Worm (Caenorhabditis elegans) whole organism, young adult: Measurements from ENCODE around the gene sptl-3.

Experiments used
- B0336.3 ChIP-seq: fragments of 200-800 bp; sonication (Bioruptor generic); IDR thresholded peaks from 2 replicates; pipeline ENCODE4 v1.3.6; 2022; ENCODE audit warnings: missing genetic modification characterization, missing compliant biosample characterization
- F22D6.2 ChIP-seq: sonication (generic microtip); optimal IDR thresholded peaks from 2 replicates; lab custom pipeline; 2016; ENCODE audit warnings: mild to moderate bottlenecking, missing genetic modification characterization, missing compliant biosample characterization
- F49E8.2 ChIP-seq: sonication (generic microtip); optimal IDR thresholded peaks from 3 replicates; lab custom pipeline; 2017; ENCODE audit warnings: missing genetic modification characterization, mild to moderate bottlenecking, missing compliant biosample characterization, antibody characterized with exemption, moderate library complexity; ENCODE audit not compliant: insufficient read depth
- F55B11.4 ChIP-seq: sonication (generic microtip); optimal IDR thresholded peaks from 2 replicates; lab custom pipeline; 2016; ENCODE audit warnings: missing compliant biosample characterization, missing genetic modification characterization, borderline replicate concordance; ENCODE audit not compliant: insufficient read depth
- K11D2.4 ChIP-seq: fragments of 200-800 bp; sonication (Bioruptor generic); IDR thresholded peaks from 2 replicates; pipeline ENCODE4 v1.3.6; 2022; ENCODE audit warnings: missing genetic modification reagents, missing genetic modification characterization, missing compliant biosample characterization
- K12H6.12 ChIP-seq: fragments of 200-800 bp; sonication (Bioruptor generic); optimal IDR thresholded peaks from 2 replicates; lab custom pipeline; 2018; ENCODE audit warnings: mild to moderate bottlenecking, missing genetic modification characterization, missing compliant biosample characterization
- Y56A3A.18 ChIP-seq: fragments of 200-800 bp; sonication (Bioruptor generic); IDR thresholded peaks from 2 replicates; pipeline ENCODE4 v1.3.6; 2022; ENCODE audit warnings: missing genetic modification reagents, missing genetic modification characterization, missing compliant biosample characterization
- Y67H2A.10 ChIP-seq: fragments of 200-800 bp; sonication (Bioruptor generic); conservative IDR thresholded peaks from 2 replicates; pipeline ENCODE4 v1.3.6; 2022; ENCODE audit warnings: missing genetic modification reagents, missing genetic modification characterization, missing compliant biosample characterization
- Y95B8A.8 ChIP-seq: fragments of 200-800 bp; sonication (Bioruptor generic); IDR thresholded peaks from 2 replicates; pipeline ENCODE4 v1.3.6; 2022; ENCODE audit warnings: missing genetic modification reagents, missing genetic modification characterization, missing compliant biosample characterization
- akir-1 ChIP-seq: fragments of 200-800 bp; sonication (Bioruptor generic); optimal IDR thresholded peaks from 2 replicates; lab custom pipeline; 2018; ENCODE audit warnings: mild to moderate bottlenecking, missing genetic modification characterization, moderate library complexity, missing compliant biosample characterization
- ama-1 ChIP-seq, 3 experiments: fragments of 150-350 bp in 1 of 3; sonication (generic microtip) in 2 of 3; optimal IDR thresholded peaks; 2 replicates each; lab custom pipeline; 2014 to 2018; ENCODE audit warnings: missing biosample characterization in 2 of 3, missing genetic modification characterization in 2 of 3, missing genetic modification reagents in 2 of 3
- aptf-2 ChIP-seq: fragments of 200-800 bp; sonication (Bioruptor generic); conservative IDR thresholded peaks from 2 replicates; pipeline ENCODE4 v1.3.6; 2022; ENCODE audit warnings: missing genetic modification reagents, missing genetic modification characterization, missing compliant biosample characterization
- aptf-3 ChIP-seq: fragments of 200-800 bp; sonication (Bioruptor generic); IDR thresholded peaks from 2 replicates; pipeline ENCODE4 v1.3.6; 2022; ENCODE audit warnings: missing genetic modification characterization, missing compliant biosample characterization
- attf-3 ChIP-seq: fragments of 200-800 bp; sonication (Bioruptor generic); conservative IDR thresholded peaks from 2 replicates; pipeline ENCODE4 v1.3.6; 2022; ENCODE audit warnings: missing genetic modification reagents, missing genetic modification characterization, missing compliant biosample characterization
- cebp-1 ChIP-seq, 2 experiments: fragments of 200-800 bp in 1 of 2; sonication (Bioruptor generic) in 1 of 2; sonication (generic microtip) in 1 of 2; IDR thresholded peaks in 1 of 2; optimal IDR thresholded peaks in 1 of 2; 2 replicates each; pipeline versions ENCODE4 v1.3.6 to Lab custom; 2017 to 2022; ENCODE audit warnings: missing compliant biosample characterization in 2 of 2, missing genetic modification characterization in 2 of 2, mild to moderate bottlenecking in 1 of 2, missing genetic modification reagents in 1 of 2, moderate library complexity in 1 of 2
- ceh-40 ChIP-seq: fragments of 200-800 bp; sonication (Bioruptor generic); IDR thresholded peaks from 2 replicates; pipeline ENCODE4 v1.3.6; 2022; ENCODE audit warnings: missing genetic modification characterization, missing compliant biosample characterization
- ceh-79 ChIP-seq: sonication (generic microtip); optimal IDR thresholded peaks from 2 replicates; lab custom pipeline; 2017; ENCODE audit warnings: mild to moderate bottlenecking, missing genetic modification characterization, missing compliant biosample characterization
- efl-1 ChIP-seq: fragments of 150-350 bp; optimal IDR thresholded peaks from 2 replicates; lab custom pipeline; 2014; ENCODE audit warnings: missing biosample characterization, missing genetic modification reagents, missing genetic modification characterization
- ets-4 ChIP-seq: fragments of 200-800 bp; sonication (Bioruptor generic); optimal IDR thresholded peaks from 2 replicates; lab custom pipeline; 2018; ENCODE audit warnings: mild to moderate bottlenecking, missing genetic modification characterization, missing compliant biosample characterization
- fkh-3 ChIP-seq: sonication (generic microtip); optimal IDR thresholded peaks from 2 replicates; lab custom pipeline; 2016; ENCODE audit warnings: mild to moderate bottlenecking, missing genetic modification characterization, missing compliant biosample characterization
- lin-26 ChIP-seq: fragments of 200-800 bp; sonication (Bioruptor generic); IDR thresholded peaks from 2 replicates; pipeline ENCODE4 v1.3.6; 2022; ENCODE audit warnings: missing genetic modification reagents, missing genetic modification characterization, missing compliant biosample characterization
- lin-40 ChIP-seq: sonication (generic microtip); optimal IDR thresholded peaks from 2 replicates; lab custom pipeline; 2016; ENCODE audit warnings: missing genetic modification characterization, mild to moderate bottlenecking, missing compliant biosample characterization, missing genotype, missing genetic modification reagents
- lsl-1 ChIP-seq: fragments of 200-800 bp; sonication (Bioruptor generic); optimal IDR thresholded peaks from 2 replicates; lab custom pipeline; 2018; ENCODE audit warnings: mild to moderate bottlenecking, missing genetic modification characterization, moderate library complexity, missing compliant biosample characterization
- madf-10 ChIP-seq: sonication (generic microtip); optimal IDR thresholded peaks from 2 replicates; lab custom pipeline; 2016; ENCODE audit warnings: mild to moderate bottlenecking, missing genetic modification characterization, missing compliant biosample characterization
- madf-3 ChIP-seq: fragments of 200-800 bp; sonication (Bioruptor generic); IDR thresholded peaks from 2 replicates; pipeline ENCODE4 v1.3.6; 2022; ENCODE audit warnings: missing genetic modification reagents, missing genetic modification characterization, missing compliant biosample characterization
- mcd-1 ChIP-seq: fragments of 200-800 bp; sonication (Bioruptor generic); IDR thresholded peaks from 2 replicates; pipeline ENCODE4 v1.3.6; 2022; ENCODE audit warnings: missing genetic modification reagents, missing genetic modification characterization, missing compliant biosample characterization
- mes-4 ChIP-seq: sonication (generic microtip); optimal IDR thresholded peaks from 2 replicates; lab custom pipeline; 2016; ENCODE audit warnings: missing genotype, missing genetic modification characterization, missing compliant biosample characterization
- nfya-2 ChIP-seq: fragments of 200-800 bp; sonication (Bioruptor generic); IDR thresholded peaks from 2 replicates; pipeline ENCODE4 v1.3.6; 2022; ENCODE audit warnings: missing genetic modification reagents, missing genetic modification characterization, missing compliant biosample characterization
- nfyb-1 ChIP-seq: fragments of 200-800 bp; sonication (Bioruptor generic); IDR thresholded peaks from 2 replicates; pipeline ENCODE4 v1.3.6; 2022; ENCODE audit warnings: missing genetic modification reagents, missing genetic modification characterization, missing compliant biosample characterization
- nhr-120 ChIP-seq: fragments of 200-800 bp; sonication (Bioruptor generic); IDR thresholded peaks from 2 replicates; pipeline ENCODE4 v1.3.6; 2022; ENCODE audit warnings: missing genetic modification characterization, missing compliant biosample characterization
- nhr-179 ChIP-seq: sonication (generic microtip); optimal IDR thresholded peaks from 2 replicates; lab custom pipeline; 2016; ENCODE audit warnings: mild to moderate bottlenecking, missing genetic modification characterization, missing compliant biosample characterization
- nhr-80 ChIP-seq: sonication (generic microtip); optimal IDR thresholded peaks from 2 replicates; lab custom pipeline; 2016; ENCODE audit warnings: missing genetic modification characterization, missing compliant biosample characterization
- nhr-90 ChIP-seq: sonication (generic microtip); optimal IDR thresholded peaks from 2 replicates; lab custom pipeline; 2016; ENCODE audit warnings: missing genotype, mild to moderate bottlenecking, missing genetic modification characterization, missing compliant biosample characterization
- pbrm-1 ChIP-seq: fragments of 200-800 bp; sonication (Bioruptor generic); IDR thresholded peaks from 2 replicates; pipeline ENCODE4 v1.3.6; 2022; ENCODE audit warnings: missing genetic modification reagents, missing genetic modification characterization, missing compliant biosample characterization
- repo-1 ChIP-seq: sonication (generic microtip); optimal IDR thresholded peaks from 2 replicates; lab custom pipeline; 2017; ENCODE audit warnings: mild to moderate bottlenecking, missing genetic modification characterization, missing compliant biosample characterization
- rpc-1 ChIP-seq, 2 experiments: fragments of 150-350 bp in 1 of 2; sonication (generic microtip) in 1 of 2; optimal IDR thresholded peaks; 2 replicates each; lab custom pipeline; 2014 to 2018; ENCODE audit warnings: missing biosample characterization in 1 of 2, missing genetic modification characterization in 1 of 2, missing genetic modification reagents in 1 of 2, missing genotype in 1 of 2
- sdz-38 ChIP-seq: sonication (generic microtip); optimal IDR thresholded peaks from 2 replicates; lab custom pipeline; 2016; ENCODE audit warnings: missing genotype, missing genetic modification characterization, missing compliant biosample characterization
- snpc-4 ChIP-seq, 5 experiments: fragments of 150-350 bp in 1 of 5; sonication (generic microtip) in 4 of 5; optimal IDR thresholded peaks; 2 replicates each; lab custom pipeline; 2014 to 2018; ENCODE audit warnings: missing genetic modification characterization in 5 of 5, missing biosample characterization in 3 of 5, antibody characterized with exemption in 2 of 5, mild to moderate bottlenecking in 2 of 5, missing compliant biosample characterization in 2 of 5, missing genotype in 2 of 5, moderate library complexity in 2 of 5, missing genetic modification reagents in 1 of 5
- ztf-18 ChIP-seq: sonication (generic microtip); optimal IDR thresholded peaks from 2 replicates; lab custom pipeline; 2016; ENCODE audit warnings: missing genotype, mild to moderate bottlenecking, missing genetic modification characterization, missing compliant biosample characterization
- ztf-25 ChIP-seq: fragments of 200-800 bp; sonication (Bioruptor generic); IDR thresholded peaks from 2 replicates; pipeline ENCODE4 v1.3.6; 2022; ENCODE audit warnings: missing genetic modification reagents, missing genetic modification characterization, missing compliant biosample characterization
- ztf-26 ChIP-seq: sonication (generic microtip); optimal IDR thresholded peaks from 2 replicates; lab custom pipeline; 2017; ENCODE audit warnings: missing genetic modification characterization, missing compliant biosample characterization
- ztf-28 ChIP-seq: fragments of 200-800 bp; sonication (Bioruptor generic); IDR thresholded peaks from 2 replicates; pipeline ENCODE4 v1.3.6; 2022; ENCODE audit warnings: missing genetic modification reagents, missing genetic modification characterization, missing compliant biosample characterization

The sptl-3 gene

ce11 chrV:13908120-13908915 lies 15.2 kb downstream of the sptl-3 start (continued):
- TF ChIP-seq nhr-90 (no peak), cebp-1 (GFP tag; IDR thresholded peaks at IDR 0.05; lab: Robert Waterston, UW) (no peak), cebp-1 (tag; optimal IDR thresholded peaks at IDR 0.05; lab: Kevin White, UChicago) (peak; percentile 29), Y56A3A.18 (GFP tag; lab: Robert Waterston, UW) (peak; percentile 7; the same call in 1 of the 2 replicates), sdz-38 (tag; lab: Kevin White, UChicago) (no peak), ztf-28 (GFP tag; lab: Robert Waterston, UW) (peak; percentile 33; the same call in 1 of the 2 replicates), nhr-179 (tag; lab: Kevin White, UChicago) (no peak)

- TF ChIP-seq madf-3 (GFP tag; lab: Robert Waterston, UW) = no peak
- TF ChIP-seq B0336.3 (GFP tag; lab: Robert Waterston, UW) = 0 out of 2 replicates have a peak, but pooled peaks have one; percentile 0
- TF ChIP-seq aptf-2 (GFP tag; lab: Robert Waterston, UW) = 0 out of 2 replicates have a peak, but pooled peaks have one; percentile 4
- no peak for TF ChIP-seq snpc-4 (GFP tag; optimal IDR thresholded peaks at IDR 0.05; lab: Kevin White, UChicago)
- TF ChIP-seq snpc-4 (tag; optimal IDR thresholded peaks at IDR 0.05; lab: Kevin White, UChicago) = no peak
- no peak for TF ChIP-seq aptf-3
- peak; percentile 90 for TF ChIP-seq ama-1 (optimal IDR thresholded peaks at IDR 0.05; lab: Kevin White, UChicago)
- no peak for TF ChIP-seq ama-1 (GFP tag; optimal IDR thresholded peaks at IDR 0.05; lab: Kevin White, UChicago)
- 0 out of 2 replicates have a peak, but pooled peaks have one; percentile 5 for TF ChIP-seq pbrm-1 (GFP tag; lab: Robert Waterston, UW)
Measured at ce11 chrV:13908916-13909176, 15.7 kb downstream of the sptl-3 start, which contains the start of gene C06B3.6. Gene C06B3.6, minus strand, starts transcription at chrV:13908967.

- TF ChIP-seq lin-26 (no peak), lin-40 (tag; lab: Kevin White, UChicago) (peak; percentile 71), F22D6.2 (tag; lab: Kevin White, UChicago) (no peak), F55B11.4 (no peak), ztf-26 (tag; lab: Kevin White, UChicago) (no peak), ets-4 (GFP tag; lab: Kevin White, UChicago) (no peak), K11D2.4 (GFP tag; lab: Robert Waterston, UW) (peak; percentile 45; the same call in 1 of the 2 replicates), nfya-2 (GFP tag; lab: Robert Waterston, UW) (no peak), Y67H2A.10 (GFP tag; lab: Robert Waterston, UW) (no peak), K12H6.12 (tag; lab: Kevin White, UChicago) (peak; percentile 65), lsl-1 (no peak), ztf-18 (tag; lab: Kevin White, UChicago) (no peak), rpc-1 (optimal IDR thresholded peaks at IDR 0.05; lab: Kevin White, UChicago) (no peak), rpc-1 (tag; optimal IDR thresholded peaks at IDR 0.05; lab: Kevin White, UChicago) (no peak), madf-10 (peak; percentile 72), mes-4 (tag; lab: Kevin White, UChicago) (no peak), repo-1 (tag; lab: Kevin White, UChicago) (no peak), Y95B8A.8 (GFP tag; lab: Robert Waterston, UW) (no peak), nhr-120 (GFP tag; lab: Robert Waterston, UW) (no peak), F49E8.2 (tag; lab: Kevin White, UChicago) (no peak), ceh-40 (no peak), fkh-3 (tag; lab: Kevin White, UChicago) (no peak), efl-1 (GFP tag; lab: Kevin White, UChicago) (no peak), attf-3 (GFP tag; lab: Robert Waterston, UW) (no peak), ztf-25 (GFP tag; lab: Robert Waterston, UW) (no peak), mcd-1 (GFP tag; lab: Robert Waterston, UW) (0 out of 2 replicates have a peak, but pooled peaks have one; percentile 27), ama-1 (optimal IDR thresholded peaks at IDR 0.05; lab: Kevin White, UChicago) (no peak), ama-1 (GFP tag; optimal IDR thresholded peaks at IDR 0.05; lab: Kevin White, UChicago) (no peak), akir-1 (GFP tag; lab: Kevin White, UChicago) (no peak), ceh-79 (no peak), ztf-28 (GFP tag; lab: Robert Waterston, UW) (no peak), nhr-80 (tag; lab: Kevin White, UChicago) (peak; percentile 83), nfyb-1 (GFP tag; lab: Robert Waterston, UW) (peak; percentile 46; the same call in 1 of the 2 replicates)
Measured at ce11 chrV:13909400-13909799, 16.3 kb downstream of the sptl-3 start, which contains the start of gene C06B3.7. Gene C06B3.7, plus strand, starts transcription at chrV:13909686.
